Worm (Caenorhabditis elegans) whole organism, young adult: ENCODE data around the gene dnj-3.
"Not testable (repeated sequence)": the region's sequence is repeated elsewhere in the genome, so short reads cannot be mapped to it uniquely, and the experiment has no call there.

Experiments
- B0019.2 ChIP-seq: fragments of 200-800 bp; sonication (Bioruptor generic); conservative IDR thresholded peaks from 2 replicates; pipeline ENCODE4 v1.3.6; 2022; ENCODE audit warnings: missing genetic modification reagents, missing genetic modification characterization, missing compliant biosample characterization
- B0336.3 ChIP-seq: fragments of 200-800 bp; sonication (Bioruptor generic); IDR thresholded peaks from 2 replicates; pipeline ENCODE4 v1.3.6; 2022; ENCODE audit warnings: missing genetic modification characterization, missing compliant biosample characterization
- F22D6.2 ChIP-seq: sonication (generic microtip); optimal IDR thresholded peaks from 2 replicates; lab custom pipeline; 2016; ENCODE audit warnings: mild to moderate bottlenecking, missing genetic modification characterization, missing compliant biosample characterization
- F23B12.7 ChIP-seq: sonication (generic microtip); optimal IDR thresholded peaks from 2 replicates; lab custom pipeline; 2017; ENCODE audit warnings: missing genetic modification characterization, mild to moderate bottlenecking, missing compliant biosample characterization, antibody characterized with exemption, moderate library complexity; ENCODE audit not compliant: insufficient read depth
- F39B2.1 ChIP-seq: fragments of 200-800 bp; sonication (Bioruptor generic); IDR thresholded peaks from 2 replicates; pipeline ENCODE4 v1.3.6; 2022; ENCODE audit warnings: missing genetic modification reagents, missing genetic modification characterization, missing compliant biosample characterization
- F49E8.2 ChIP-seq: sonication (generic microtip); optimal IDR thresholded peaks from 3 replicates; lab custom pipeline; 2017; ENCODE audit warnings: missing genetic modification characterization, mild to moderate bottlenecking, missing compliant biosample characterization, antibody characterized with exemption, moderate library complexity; ENCODE audit not compliant: insufficient read depth
- F52B5.7 ChIP-seq: sonication (generic microtip); optimal IDR thresholded peaks from 2 replicates; lab custom pipeline; 2016; ENCODE audit warnings: mild to moderate bottlenecking, missing genetic modification characterization, missing compliant biosample characterization
- K12H6.12 ChIP-seq: fragments of 200-800 bp; sonication (Bioruptor generic); optimal IDR thresholded peaks from 2 replicates; lab custom pipeline; 2018; ENCODE audit warnings: mild to moderate bottlenecking, missing genetic modification characterization, missing compliant biosample characterization
- Y56A3A.18 ChIP-seq: fragments of 200-800 bp; sonication (Bioruptor generic); IDR thresholded peaks from 2 replicates; pipeline ENCODE4 v1.3.6; 2022; ENCODE audit warnings: missing genetic modification reagents, missing genetic modification characterization, missing compliant biosample characterization
- Y79H2A.3 ChIP-seq: fragments of 200-800 bp; sonication (Bioruptor generic); conservative IDR thresholded peaks from 2 replicates; pipeline ENCODE4 v1.3.6; 2022; ENCODE audit warnings: missing genetic modification reagents, missing genetic modification characterization, missing compliant biosample characterization
- ZK185.1 ChIP-seq: sonication (generic microtip); optimal IDR thresholded peaks from 2 replicates; lab custom pipeline; 2016; ENCODE audit warnings: mild to moderate bottlenecking, missing genetic modification characterization, missing compliant biosample characterization; ENCODE audit not compliant: poor library complexity, severe bottlenecking
- athp-1 ChIP-seq: sonication (generic microtip); optimal IDR thresholded peaks from 2 replicates; lab custom pipeline; 2017; ENCODE audit warnings: mild to moderate bottlenecking, missing genetic modification characterization, missing compliant biosample characterization
- ccch-3 ChIP-seq: fragments of 200-800 bp; sonication (Bioruptor generic); optimal IDR thresholded peaks from 2 replicates; lab custom pipeline; 2018; ENCODE audit warnings: mild to moderate bottlenecking, missing genetic modification characterization, missing compliant biosample characterization
- cebp-1 ChIP-seq, 2 experiments: fragments of 200-800 bp in 1 of 2; sonication (Bioruptor generic) in 1 of 2; sonication (generic microtip) in 1 of 2; IDR thresholded peaks in 1 of 2; optimal IDR thresholded peaks in 1 of 2; 2 replicates each; pipeline versions ENCODE4 v1.3.6 to Lab custom; 2017 to 2022; ENCODE audit warnings: missing compliant biosample characterization in 2 of 2, missing genetic modification characterization in 2 of 2, mild to moderate bottlenecking in 1 of 2, missing genetic modification reagents in 1 of 2, moderate library complexity in 1 of 2
- cebp-2 ChIP-seq: fragments of 200-800 bp; sonication (Bioruptor generic); IDR thresholded peaks from 2 replicates; pipeline ENCODE4 v1.3.6; 2022; ENCODE audit warnings: missing genetic modification characterization, missing compliant biosample characterization
- dox-1 ChIP-seq: fragments of 200-800 bp; sonication (Bioruptor generic); IDR thresholded peaks from 2 replicates; pipeline ENCODE4 v1.3.6; 2022; ENCODE audit warnings: missing genetic modification reagents, missing genetic modification characterization, missing compliant biosample characterization
- efl-1 ChIP-seq: fragments of 150-350 bp; optimal IDR thresholded peaks from 2 replicates; lab custom pipeline; 2014; ENCODE audit warnings: missing biosample characterization, missing genetic modification reagents, missing genetic modification characterization
- egl-44 ChIP-seq: fragments of 200-800 bp; sonication (Bioruptor generic); IDR thresholded peaks from 2 replicates; pipeline ENCODE4 v1.3.6; 2022; ENCODE audit warnings: missing genetic modification reagents, missing genetic modification characterization, missing compliant biosample characterization
- egrh-3 ChIP-seq: fragments of 200-800 bp; sonication (Bioruptor generic); IDR thresholded peaks from 2 replicates; pipeline ENCODE4 v1.3.6; 2022; ENCODE audit warnings: missing genetic modification reagents, missing genetic modification characterization, missing compliant biosample characterization
- ekl-4 ChIP-seq: fragments of 200-800 bp; sonication (Bioruptor generic); IDR thresholded peaks from 2 replicates; pipeline ENCODE4 v1.3.6; 2022; ENCODE audit warnings: missing genetic modification reagents, missing genetic modification characterization, missing compliant biosample characterization
- ets-4 ChIP-seq: fragments of 200-800 bp; sonication (Bioruptor generic); optimal IDR thresholded peaks from 2 replicates; lab custom pipeline; 2018; ENCODE audit warnings: mild to moderate bottlenecking, missing genetic modification characterization, missing compliant biosample characterization
- hlh-12 ChIP-seq: sonication (generic microtip); optimal IDR thresholded peaks from 2 replicates; lab custom pipeline; 2016; ENCODE audit warnings: missing genetic modification characterization, missing compliant biosample characterization
- hlh-26 ChIP-seq: fragments of 200-800 bp; sonication (Bioruptor generic); conservative IDR thresholded peaks from 2 replicates; pipeline ENCODE4 v1.3.6; 2022; ENCODE audit warnings: missing genetic modification reagents, missing genetic modification characterization, missing compliant biosample characterization
- hmg-1.2 ChIP-seq: fragments of 200-800 bp; sonication (Bioruptor generic); IDR thresholded peaks from 2 replicates; pipeline ENCODE4 v1.3.6; 2022; ENCODE audit warnings: missing genetic modification reagents, missing genetic modification characterization, missing compliant biosample characterization
- hmg-20 ChIP-seq: fragments of 200-800 bp; sonication (Bioruptor generic); IDR thresholded peaks from 2 replicates; pipeline ENCODE4 v1.3.6; 2022; ENCODE audit warnings: missing genetic modification reagents, missing genetic modification characterization, missing compliant biosample characterization
- hsf-1 ChIP-seq: fragments of 200-800 bp; sonication (Bioruptor generic); IDR thresholded peaks from 2 replicates; pipeline ENCODE4 v1.3.6; 2022; ENCODE audit warnings: missing genetic modification reagents, missing genetic modification characterization, missing compliant biosample characterization
- lag-1 ChIP-seq: fragments of 200-800 bp; sonication (Bioruptor generic); IDR thresholded peaks from 2 replicates; pipeline ENCODE4 v1.3.6; 2022; ENCODE audit warnings: missing genetic modification reagents, missing genetic modification characterization, missing compliant biosample characterization
- mes-4 ChIP-seq: sonication (generic microtip); optimal IDR thresholded peaks from 2 replicates; lab custom pipeline; 2016; ENCODE audit warnings: missing genotype, missing genetic modification characterization, missing compliant biosample characterization
- nhr-80 ChIP-seq: sonication (generic microtip); optimal IDR thresholded peaks from 2 replicates; lab custom pipeline; 2016; ENCODE audit warnings: missing genetic modification characterization, missing compliant biosample characterization
- nhr-90 ChIP-seq: sonication (generic microtip); optimal IDR thresholded peaks from 2 replicates; lab custom pipeline; 2016; ENCODE audit warnings: missing genotype, mild to moderate bottlenecking, missing genetic modification characterization, missing compliant biosample characterization
- snpc-1.3 ChIP-seq: sonication (generic microtip); optimal IDR thresholded peaks from 2 replicates; lab custom pipeline; 2017; ENCODE audit warnings: missing genetic modification characterization, mild to moderate bottlenecking, missing compliant biosample characterization, antibody characterized with exemption, moderate library complexity, missing genotype, missing genetic modification reagents; ENCODE audit not compliant: insufficient read depth
- snpc-4 ChIP-seq, 5 experiments: fragments of 150-350 bp in 1 of 5; sonication (generic microtip) in 4 of 5; optimal IDR thresholded peaks; 2 replicates each; lab custom pipeline; 2014 to 2018; ENCODE audit warnings: missing genetic modification characterization in 5 of 5, missing biosample characterization in 3 of 5, antibody characterized with exemption in 2 of 5, mild to moderate bottlenecking in 2 of 5, missing compliant biosample characterization in 2 of 5, missing genotype in 2 of 5, moderate library complexity in 2 of 5, missing genetic modification reagents in 1 of 5
- sptf-2 ChIP-seq: fragments of 200-800 bp; sonication (Bioruptor generic); optimal IDR thresholded peaks from 2 replicates; lab custom pipeline; 2018; ENCODE audit warnings: mild to moderate bottlenecking, missing genetic modification characterization, missing compliant biosample characterization
- unc-130 ChIP-seq: sonication (generic microtip); optimal IDR thresholded peaks from 2 replicates; lab custom pipeline; 2016; ENCODE audit warnings: missing genetic modification reagents, missing genetic modification characterization, missing compliant biosample characterization
- xnd-1 ChIP-seq: sonication (generic microtip); optimal IDR thresholded peaks from 2 replicates; lab custom pipeline; 2016; ENCODE audit warnings: missing genotype, missing genetic modification reagents, missing genetic modification characterization, missing compliant biosample characterization
- ztf-22 ChIP-seq: fragments of 200-800 bp; sonication (Bioruptor generic); optimal IDR thresholded peaks from 2 replicates; lab custom pipeline; 2018; ENCODE audit warnings: mild to moderate bottlenecking, missing genetic modification characterization, moderate library complexity, missing compliant biosample characterization
- ztf-3 ChIP-seq: fragments of 200-800 bp; sonication (Bioruptor generic); optimal IDR thresholded peaks from 2 replicates; lab custom pipeline; 2018; ENCODE audit warnings: mild to moderate bottlenecking, missing genetic modification characterization, missing compliant biosample characterization

The dnj-3 gene

ce11 chrV:15031373-15031772 is 37.1 kb upstream of the dnj-3 start, which contains the start of gene cng-1:
cng-1 (minus strand) TSS chrV:15031473.
- not testable (repeated sequence) for TF ChIP-seq F52B5.7 (tag; lab: Kevin White, UChicago); hlh-26 (GFP tag; lab: Robert Waterston, UW); Y79H2A.3 (GFP tag; lab: Robert Waterston, UW)

ce11 chrV:15036769-15037168 is 31.7 kb upstream of the dnj-3 start, which contains the start of gene melo-3:
melo-3 (minus strand) TSS chrV:15036869.
- not testable (repeated sequence) for TF ChIP-seq Y79H2A.3 (GFP tag; lab: Robert Waterston, UW); snpc-4 (GFP tag; optimal IDR thresholded peaks at IDR 0.05; lab: Kevin White, UChicago); snpc-4 (tag; optimal IDR thresholded peaks at IDR 0.05; lab: Kevin White, UChicago); nhr-80

- no peak for TF ChIP-seq egl-44 (GFP tag; lab: Robert Waterston, UW)
- TF ChIP-seq cebp-2 (GFP tag; lab: Robert Waterston, UW): no peak
- no peak for TF ChIP-seq B0019.2 (GFP tag; lab: Robert Waterston, UW)
- no peak for TF ChIP-seq ets-4 (GFP tag; lab: Kevin White, UChicago)
- peak; percentile 76; the same call in 1 of the 2 replicates for TF ChIP-seq hmg-1.2
Measured at ce11 chrV:15048107-15048506, 20.4 kb upstream of the dnj-3 start, which contains the start of gene sdc-3. sdc-3 (minus strand) TSS chrV:15048207.

ce11 chrV:15051720-15052119 is 16.8 kb upstream of the dnj-3 start:
- no peak for TF ChIP-seq Y56A3A.18 (GFP tag; lab: Robert Waterston, UW)
- no peak for TF ChIP-seq F22D6.2 (tag; lab: Kevin White, UChicago)
- TF ChIP-seq F39B2.1: no peak
- TF ChIP-seq hmg-1.2: no peak
- TF ChIP-seq ZK185.1 (tag; lab: Kevin White, UChicago): no peak
- no peak for TF ChIP-seq egrh-3 (GFP tag; lab: Robert Waterston, UW)
- TF ChIP-seq ztf-3: no peak
- no peak for TF ChIP-seq Y79H2A.3 (GFP tag; lab: Robert Waterston, UW)
- TF ChIP-seq lag-1 (GFP tag; lab: Robert Waterston, UW): no peak
- no peak for TF ChIP-seq B0336.3 (GFP tag; lab: Robert Waterston, UW)
- TF ChIP-seq nhr-90 (tag; lab: Kevin White, UChicago): no peak
- TF ChIP-seq F49E8.2 (tag; lab: Kevin White, UChicago): no peak
- TF ChIP-seq ekl-4: no peak
- TF ChIP-seq F23B12.7 (tag; lab: Kevin White, UChicago): no peak
- TF ChIP-seq dox-1 (GFP tag; lab: Robert Waterston, UW): no peak
- TF ChIP-seq athp-1 (tag; lab: Kevin White, UChicago): no peak
- TF ChIP-seq mes-4: no peak
- no peak for TF ChIP-seq hlh-12 (tag; lab: Kevin White, UChicago)

- 0 out of 2 replicates have a peak, but pooled peaks have one; percentile 26 for TF ChIP-seq cebp-1 (GFP tag; IDR thresholded peaks at IDR 0.05; lab: Robert Waterston, UW)
- no peak for TF ChIP-seq cebp-1 (tag; optimal IDR thresholded peaks at IDR 0.05; lab: Kevin White, UChicago)
- TF ChIP-seq ccch-3 (GFP tag; lab: Kevin White, UChicago): no peak
Measured at ce11 chrV:15052368-15052767, 16.1 kb upstream of the dnj-3 start, which contains the start of the genes fbxa-82 and C25D7.5. fbxa-82 (minus strand) TSS chrV:15052530. C25D7.5 (plus strand) TSS chrV:15052650.

ce11 chrV:15054733-15055132 is 13.7 kb upstream of the dnj-3 start:
- no peak for TF ChIP-seq mes-4
- no peak for TF ChIP-seq xnd-1 (tag; lab: Kevin White, UChicago)
- no peak for TF ChIP-seq lag-1 (GFP tag; lab: Robert Waterston, UW)
- TF ChIP-seq hmg-20: no peak
- TF ChIP-seq Y79H2A.3 (GFP tag; lab: Robert Waterston, UW): no peak
- TF ChIP-seq F52B5.7 (tag; lab: Kevin White, UChicago): no peak
- TF ChIP-seq ztf-22 (GFP tag; lab: Kevin White, UChicago): no peak
- TF ChIP-seq unc-130 (GFP tag; lab: Kevin White, UChicago): no peak
- TF ChIP-seq snpc-1.3: no peak
- no peak for TF ChIP-seq hsf-1 (GFP tag; lab: Robert Waterston, UW)
- TF ChIP-seq egl-44 (GFP tag; lab: Robert Waterston, UW): no peak
- no peak for TF ChIP-seq ztf-3
- TF ChIP-seq K12H6.12 (tag; lab: Kevin White, UChicago): no peak
- TF ChIP-seq efl-1 (GFP tag; lab: Kevin White, UChicago): no peak
- no peak for TF ChIP-seq sptf-2 (GFP tag; lab: Kevin White, UChicago)
- no peak for TF ChIP-seq ets-4 (GFP tag; lab: Kevin White, UChicago)
- no peak for TF ChIP-seq athp-1 (tag; lab: Kevin White, UChicago)
